Fruit fly (Drosophila melanogaster) whole organism, embryonic: ENCODE results near the gene CG17344.

Source experiments
- Adf1 ChIP-seq: fragments of 200-800 bp; sonication (Bioruptor generic); IDR thresholded peaks from 2 replicates; pipeline ENCODE4 v1.3.6; 2022; ENCODE audit warnings: missing biosample characterization, missing genetic modification characterization
- CG10274 ChIP-seq: fragments of 200-800 bp; sonication (Bioruptor generic); optimal IDR thresholded peaks from 3 replicates; lab custom pipeline; 2017; ENCODE audit warnings: missing biosample characterization, mild to moderate bottlenecking, missing genetic modification characterization
- CG12769 ChIP-seq: fragments of 200-800 bp; sonication (Bioruptor generic); optimal IDR thresholded peaks from 2 replicates; lab custom pipeline; 2019; ENCODE audit warnings: missing biosample characterization, mild to moderate bottlenecking, missing genetic modification characterization, moderate library complexity
- CG14014 ChIP-seq: fragments of 200-800 bp; sonication (Bioruptor generic); IDR thresholded peaks from 2 replicates; pipeline ENCODE4 v1.3.6; 2022; ENCODE audit warnings: missing biosample characterization, missing genetic modification characterization
- CG14710 ChIP-seq: fragments of 200-800 bp; sonication (Bioruptor generic); optimal IDR thresholded peaks from 3 replicates; lab custom pipeline; 2019; ENCODE audit warnings: missing biosample characterization, mild to moderate bottlenecking, missing genetic modification characterization, moderate library complexity
- CG14965 ChIP-seq: fragments of 200-800 bp; sonication (Bioruptor generic); optimal IDR thresholded peaks from 2 replicates; lab custom pipeline; 2016; ENCODE audit warnings: missing biosample characterization, missing genetic modification characterization, borderline replicate concordance
- CG17361 ChIP-seq: fragments of 200-800 bp; sonication (Bioruptor generic); IDR thresholded peaks from 3 replicates; pipeline ENCODE4 v1.3.6; 2022; ENCODE audit warnings: missing biosample characterization, missing genetic modification characterization
- CG17612 ChIP-seq: fragments of 200-800 bp; sonication (Bioruptor generic); IDR thresholded peaks from 2 replicates; pipeline ENCODE4 v1.3.6; 2022; ENCODE audit warnings: missing biosample characterization, missing genetic modification characterization
- CG17829 ChIP-seq: fragments of 200-800 bp; optimal IDR thresholded peaks from 2 replicates; lab custom pipeline; 2019; ENCODE audit warnings: missing biosample characterization, mild to moderate bottlenecking, missing genetic modification characterization, moderate library complexity
- CG17912 ChIP-seq: fragments of 200-800 bp; sonication (Bioruptor generic); optimal IDR thresholded peaks from 2 replicates; lab custom pipeline; 2018; ENCODE audit warnings: missing biosample characterization, mild to moderate bottlenecking, missing genetic modification characterization
- CG18476 ChIP-seq: fragments of 200-800 bp; sonication (Bioruptor generic); optimal IDR thresholded peaks from 2 replicates; lab custom pipeline; 2016; ENCODE audit warnings: missing biosample characterization, mild to moderate bottlenecking, missing genetic modification characterization
- CG2712 ChIP-seq: fragments of 200-800 bp; optimal IDR thresholded peaks from 3 replicates; lab custom pipeline; 2019; ENCODE audit warnings: missing biosample characterization, mild to moderate bottlenecking, missing genetic modification characterization, moderate library complexity
- CG34224 ChIP-seq: fragments of 200-800 bp; sonication (Bioruptor generic); IDR thresholded peaks from 3 replicates; pipeline ENCODE4 v1.3.6; 2022; ENCODE audit warnings: missing biosample characterization, missing genetic modification characterization; ENCODE audit not compliant: partially characterized antibody
- CG34422 ChIP-seq: fragments of 200-800 bp; sonication (Bioruptor generic); IDR thresholded peaks from 3 replicates; pipeline ENCODE4 v1.3.6; 2022; ENCODE audit warnings: missing biosample characterization, missing genetic modification characterization
- CG4282 ChIP-seq: fragments of 200-800 bp; sonication (Bioruptor generic); optimal IDR thresholded peaks from 2 replicates; lab custom pipeline; 2016; ENCODE audit warnings: missing biosample characterization, missing genetic modification characterization
- CG4404 ChIP-seq: fragments of 200-800 bp; sonication (Bioruptor generic); IDR thresholded peaks from 2 replicates; pipeline ENCODE4 v1.3.6; 2022; ENCODE audit warnings: missing biosample characterization, missing genetic modification characterization
- CG5180 ChIP-seq: fragments of 200-800 bp; sonication (Bioruptor generic); optimal IDR thresholded peaks from 3 replicates; lab custom pipeline; 2017; ENCODE audit warnings: missing biosample characterization, missing genetic modification characterization, mild to moderate bottlenecking, moderate library complexity, missing genetic modification reagents
- CG8765 ChIP-seq: fragments of 200-800 bp; sonication (Bioruptor generic); IDR thresholded peaks from 2 replicates; pipeline ENCODE4 v1.3.6; 2022; ENCODE audit warnings: missing biosample characterization, missing genetic modification characterization
- CG8944 ChIP-seq: fragments of 200-800 bp; sonication (Bioruptor generic); optimal IDR thresholded peaks from 3 replicates; lab custom pipeline; 2016; ENCODE audit warnings: missing biosample characterization, missing genetic modification characterization
- Dfd ChIP-seq, 2 experiments: fragments of >200 bp; optimal IDR thresholded peaks; 2 replicates each; lab custom pipeline; 2017; ENCODE audit warnings: missing biosample characterization in 2 of 2, missing genetic modification characterization in 2 of 2
- ERR ChIP-seq: fragments of 200-800 bp; sonication (Bioruptor generic); optimal IDR thresholded peaks from 2 replicates; lab custom pipeline; 2016; ENCODE audit warnings: missing biosample characterization, missing genetic modification characterization
- H15 ChIP-seq: fragments of 200-800 bp; sonication (Bioruptor generic); IDR thresholded peaks from 3 replicates; pipeline ENCODE4 v1.3.6; 2022; ENCODE audit warnings: missing biosample characterization, missing genetic modification characterization
- Hand ChIP-seq: fragments of 200-800 bp; sonication (Bioruptor generic); optimal IDR thresholded peaks from 2 replicates; lab custom pipeline; 2017; ENCODE audit warnings: mild to moderate bottlenecking, missing biosample characterization, missing genetic modification reagents, missing genetic modification characterization
- Kr ChIP-seq: fragments of 200-800 bp; sonication (Bioruptor generic); optimal IDR thresholded peaks from 2 replicates; lab custom pipeline; 2017; ENCODE audit warnings: missing biosample characterization, mild to moderate bottlenecking, missing genetic modification characterization
- Lhr ChIP-seq: fragments of 200-800 bp; sonication (Bioruptor generic); optimal IDR thresholded peaks from 3 replicates; lab custom pipeline; 2017; ENCODE audit warnings: mild to moderate bottlenecking, missing biosample characterization, missing genetic modification reagents, missing genetic modification characterization
- Mes4 ChIP-seq: fragments of 200-800 bp; sonication (Bioruptor generic); optimal IDR thresholded peaks from 2 replicates; lab custom pipeline; 2016; ENCODE audit warnings: missing biosample characterization, missing genetic modification characterization
- Nf-YA ChIP-seq: fragments of 200-800 bp; sonication (Bioruptor generic); IDR thresholded peaks from 2 replicates; pipeline ENCODE4 v1.3.6; 2022; ENCODE audit warnings: missing biosample characterization, missing genetic modification characterization
- Ptx1 ChIP-seq: fragments of 200-800 bp; sonication (Bioruptor generic); IDR thresholded peaks from 2 replicates; pipeline ENCODE4 v1.3.6; 2022; ENCODE audit warnings: missing biosample characterization, missing genetic modification characterization
- Scr ChIP-seq: fragments of 200-800 bp; sonication (Bioruptor generic); IDR thresholded peaks from 2 replicates; pipeline ENCODE4 v1.3.6; 2022; ENCODE audit warnings: missing biosample characterization, missing genetic modification characterization; ENCODE audit not compliant: partially characterized antibody
- Ssrp ChIP-seq: fragments of 200-800 bp; sonication (Bioruptor generic); optimal IDR thresholded peaks from 2 replicates; lab custom pipeline; 2018; ENCODE audit warnings: missing biosample characterization, mild to moderate bottlenecking, missing genetic modification characterization, moderate library complexity
- ac ChIP-seq: fragments of 200-800 bp; sonication (Bioruptor generic); optimal IDR thresholded peaks from 3 replicates; lab custom pipeline; 2017; ENCODE audit warnings: missing biosample characterization, mild to moderate bottlenecking, missing genetic modification characterization
- ase ChIP-seq: fragments of 200-800 bp; sonication (Bioruptor generic); IDR thresholded peaks from 3 replicates; pipeline ENCODE4 v1.3.6; 2022; ENCODE audit warnings: missing biosample characterization, missing genetic modification characterization
- ash1 ChIP-seq: fragments of 200-800 bp; sonication (Bioruptor generic); optimal IDR thresholded peaks from 2 replicates; lab custom pipeline; 2018; ENCODE audit warnings: missing biosample characterization, mild to moderate bottlenecking, missing genetic modification characterization
- bsh ChIP-seq, 2 experiments: fragments of 200-800 bp; sonication (Bioruptor generic); optimal IDR thresholded peaks; 2 replicates each; lab custom pipeline; 2017 to 2018; ENCODE audit warnings: mild to moderate bottlenecking in 2 of 2, missing biosample characterization in 2 of 2, missing genetic modification characterization in 2 of 2, moderate library complexity in 1 of 2
- dan ChIP-seq: fragments of 200-800 bp; sonication (Bioruptor generic); IDR thresholded peaks from 2 replicates; pipeline ENCODE4 v1.3.6; 2022; ENCODE audit warnings: missing biosample characterization, missing genetic modification characterization
- eve ChIP-seq, 2 experiments: fragments of >200 bp; optimal IDR thresholded peaks; 2 replicates each; lab custom pipeline; 2017; ENCODE audit warnings: missing biosample characterization in 2 of 2, missing genetic modification characterization in 2 of 2
- hbn ChIP-seq: fragments of 200-800 bp; sonication (Bioruptor generic); IDR thresholded peaks from 2 replicates; pipeline ENCODE4 v1.3.6; 2022; ENCODE audit warnings: missing biosample characterization, missing genetic modification characterization; ENCODE audit not compliant: partially characterized antibody
- lbe ChIP-seq: fragments of 200-800 bp; sonication (Bioruptor generic); optimal IDR thresholded peaks from 2 replicates; lab custom pipeline; 2016; ENCODE audit warnings: missing biosample characterization, mild to moderate bottlenecking, missing genetic modification characterization
- nau ChIP-seq: fragments of 200-800 bp; sonication (Bioruptor generic); optimal IDR thresholded peaks from 3 replicates; lab custom pipeline; 2017; ENCODE audit warnings: missing biosample characterization, mild to moderate bottlenecking, missing genetic modification characterization, missing genetic modification reagents
- nom ChIP-seq: fragments of 200-800 bp; sonication (Bioruptor generic); optimal IDR thresholded peaks from 2 replicates; lab custom pipeline; 2017; ENCODE audit warnings: missing biosample characterization, missing genetic modification characterization, mild to moderate bottlenecking, moderate library complexity, missing genetic modification reagents
- org-1 ChIP-seq: fragments of 200-800 bp; sonication (Bioruptor generic); optimal IDR thresholded peaks from 2 replicates; lab custom pipeline; 2017; ENCODE audit warnings: missing biosample characterization, missing genetic modification characterization
- peb ChIP-seq: fragments of 200-800 bp; sonication (Bioruptor generic); IDR thresholded peaks from 2 replicates; pipeline ENCODE4 v1.3.6; 2022; ENCODE audit warnings: missing biosample characterization, missing genetic modification characterization
- row ChIP-seq: fragments of 200-800 bp; sonication (Bioruptor generic); IDR thresholded peaks from 3 replicates; pipeline ENCODE4 v1.3.6; 2022; ENCODE audit warnings: missing biosample characterization, missing genetic modification characterization
- shn ChIP-seq: fragments of 200-800 bp; sonication (Bioruptor generic); optimal IDR thresholded peaks from 3 replicates; lab custom pipeline; 2016; ENCODE audit warnings: missing biosample characterization, missing genetic modification characterization
- sim ChIP-seq: fragments of 200-800 bp; sonication (Bioruptor generic); IDR thresholded peaks from 2 replicates; pipeline ENCODE4 v1.3.6; 2022; ENCODE audit warnings: missing biosample characterization, missing genetic modification characterization
- slou ChIP-seq: fragments of 200-800 bp; sonication (Bioruptor generic); optimal IDR thresholded peaks from 3 replicates; lab custom pipeline; 2016; ENCODE audit warnings: missing biosample characterization, missing genetic modification characterization
- slp2 ChIP-seq: fragments of 200-800 bp; sonication (Bioruptor generic); optimal IDR thresholded peaks from 2 replicates; lab custom pipeline; 2016; ENCODE audit warnings: missing biosample characterization, missing genetic modification characterization
- sna ChIP-seq: fragments of 200-800 bp; sonication (Bioruptor generic); IDR thresholded peaks from 2 replicates; pipeline ENCODE4 v1.3.6; 2022; ENCODE audit warnings: missing biosample characterization, missing genetic modification characterization; ENCODE audit not compliant: partially characterized antibody
- sug ChIP-seq: fragments of 200-800 bp; optimal IDR thresholded peaks from 2 replicates; lab custom pipeline; 2019; ENCODE audit warnings: missing biosample characterization, mild to moderate bottlenecking, missing genetic modification characterization, moderate library complexity
- tgo ChIP-seq: fragments of 200-800 bp; sonication (Bioruptor generic); IDR thresholded peaks from 3 replicates; pipeline ENCODE4 v1.3.6; 2022; ENCODE audit warnings: missing biosample characterization, missing genetic modification characterization
- tna ChIP-seq: fragments of 200-800 bp; sonication (Bioruptor generic); IDR thresholded peaks from 2 replicates; pipeline ENCODE4 v1.3.6; 2022; ENCODE audit warnings: missing biosample characterization, missing genetic modification characterization; ENCODE audit not compliant: partially characterized antibody

CG17344 gene

DNA sequence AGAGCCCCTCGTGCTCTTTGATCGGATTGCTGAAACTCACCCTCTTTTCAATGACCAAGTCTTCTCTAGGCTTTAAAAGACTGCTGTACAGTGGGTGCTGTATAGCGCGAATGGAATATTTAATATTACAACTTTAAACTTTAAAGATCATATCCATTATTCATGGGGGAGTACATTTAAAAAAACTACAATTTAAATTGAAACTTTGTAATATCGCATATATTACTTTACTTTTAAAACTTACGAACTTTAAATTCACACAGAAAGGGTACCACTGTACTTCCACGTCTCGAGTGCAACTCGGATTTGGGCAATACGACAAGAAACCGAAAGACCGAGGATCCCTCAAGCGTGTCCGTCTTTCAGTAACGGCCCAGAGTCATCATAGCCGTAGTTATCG is 42.9 kb upstream of the CG17344 start, which contains the start of gene Phlpp (continued):
- TF ChIP-seq Scr (GFP tag; lab: Robert Waterston, UW) (no peak), tgo (peak; percentile 68), hbn (no peak), ase (GFP tag; lab: Robert Waterston, UW) (peak; percentile 47; the same call in 1 of the 3 replicates), sug (tag; lab: Kevin White, UChicago) (no peak), ac (GFP tag; lab: Kevin White, UChicago) (no peak), ERR (GFP tag; lab: Kevin White, UChicago) (no peak), eve (GFP tag; optimal IDR thresholded peaks at IDR 0.05; lab: Kevin White, UChicago) (no peak), CG8944 (no peak), sna (GFP tag; lab: Robert Waterston, UW) (no peak), CG34224 (no peak), org-1 (GFP tag; lab: Kevin White, UChicago) (no peak), peb (GFP tag; lab: Robert Waterston, UW) (peak; percentile 47; the same call in 1 of the 2 replicates), CG8765 (peak; percentile 51; the same call in 1 of the 2 replicates), CG17361 (GFP tag; lab: Robert Waterston, UW) (peak; percentile 72), CG12769 (tag; lab: Kevin White, UChicago) (no peak), CG4404 (GFP tag; lab: Robert Waterston, UW) (no peak; the same call in 1 of the 2 replicates), shn (GFP tag; lab: Kevin White, UChicago) (no peak), CG14965 (no peak), Ptx1 (peak; percentile 78), CG14014 (GFP tag; lab: Robert Waterston, UW) (peak; percentile 56; the same call in 1 of the 2 replicates), sim (GFP tag; lab: Robert Waterston, UW) (no peak), slp2 (GFP tag; lab: Kevin White, UChicago) (peak; percentile 4), ash1 (GFP tag; lab: Kevin White, UChicago) (no peak), CG17612 (GFP tag; lab: Robert Waterston, UW) (no peak), CG34422 (GFP tag; lab: Robert Waterston, UW) (peak; percentile 70; the same call in 1 of the 3 replicates), H15 (GFP tag; lab: Robert Waterston, UW) (peak; percentile 40; the same call in 1 of the 3 replicates), CG4282 (GFP tag; lab: Kevin White, UChicago) (no peak), CG14710 (tag; lab: Kevin White, UChicago) (peak; percentile 71), CG18476 (GFP tag; lab: Kevin White, UChicago) (no peak), lbe (no peak), nau (GFP tag; lab: Kevin White, UChicago) (no peak), dan (GFP tag; lab: Robert Waterston, UW) (no peak), CG5180 (GFP tag; lab: Kevin White, UChicago) (no peak), bsh (GFP tag; optimal IDR thresholded peaks at IDR 0.05; lab: Kevin White, UChicago) (peak in 1 of 2 experiments; percentile 47), Dfd (GFP tag; optimal IDR thresholded peaks at IDR 0.05; lab: Kevin White, UChicago) (no peak), Ssrp (tag; lab: Kevin White, UChicago) (peak; percentile 56), CG10274 (no peak), CG17829 (tag; lab: Kevin White, UChicago) (peak; percentile 67), Nf-YA (GFP tag; lab: Robert Waterston, UW) (peak; percentile 47; the same call in 1 of the 2 replicates), CG2712 (peak; percentile 84), tna (GFP tag; lab: Robert Waterston, UW) (no peak), Lhr (GFP tag; lab: Kevin White, UChicago) (no peak), row (GFP tag; lab: Robert Waterston, UW) (peak; percentile 66), nom (GFP tag; lab: Kevin White, UChicago) (no peak), Hand (no peak), CG17912 (no peak), slou (no peak), Mes4 (GFP tag; lab: Kevin White, UChicago) (no peak), Kr (GFP tag; lab: Kevin White, UChicago) (no peak), Adf1 (no peak)
